Worm (Caenorhabditis elegans) whole organism, young adult: Measurements from ENCODE around the gene tag-342.

ENCODE experiments used
- B0019.2 ChIP-seq: fragments of 200-800 bp; sonication (Bioruptor generic); conservative IDR thresholded peaks from 2 replicates; pipeline ENCODE4 v1.3.6; 2022; ENCODE audit warnings: missing genetic modification reagents, missing genetic modification characterization, missing compliant biosample characterization
- B0336.3 ChIP-seq: fragments of 200-800 bp; sonication (Bioruptor generic); IDR thresholded peaks from 2 replicates; pipeline ENCODE4 v1.3.6; 2022; ENCODE audit warnings: missing genetic modification characterization, missing compliant biosample characterization
- C17E4.6 ChIP-seq: fragments of 200-800 bp; sonication (Bioruptor generic); IDR thresholded peaks from 2 replicates; pipeline ENCODE4 v1.3.6; 2022; ENCODE audit warnings: missing genetic modification reagents, missing genetic modification characterization, missing compliant biosample characterization
- F10E7.11 ChIP-seq: sonication (generic microtip); optimal IDR thresholded peaks from 2 replicates; lab custom pipeline; 2017; ENCODE audit warnings: mild to moderate bottlenecking, missing genetic modification characterization, moderate library complexity, missing compliant biosample characterization
- F52B5.7 ChIP-seq: sonication (generic microtip); optimal IDR thresholded peaks from 2 replicates; lab custom pipeline; 2016; ENCODE audit warnings: mild to moderate bottlenecking, missing genetic modification characterization, missing compliant biosample characterization
- F57A8.1 ChIP-seq: fragments of 200-800 bp; sonication (Bioruptor generic); optimal IDR thresholded peaks from 2 replicates; lab custom pipeline; 2018; ENCODE audit warnings: mild to moderate bottlenecking, missing genetic modification characterization, moderate library complexity, missing compliant biosample characterization
- Y56A3A.18 ChIP-seq: fragments of 200-800 bp; sonication (Bioruptor generic); IDR thresholded peaks from 2 replicates; pipeline ENCODE4 v1.3.6; 2022; ENCODE audit warnings: missing genetic modification reagents, missing genetic modification characterization, missing compliant biosample characterization
- Y67H2A.10 ChIP-seq: fragments of 200-800 bp; sonication (Bioruptor generic); conservative IDR thresholded peaks from 2 replicates; pipeline ENCODE4 v1.3.6; 2022; ENCODE audit warnings: missing genetic modification reagents, missing genetic modification characterization, missing compliant biosample characterization
- aptf-2 ChIP-seq: fragments of 200-800 bp; sonication (Bioruptor generic); conservative IDR thresholded peaks from 2 replicates; pipeline ENCODE4 v1.3.6; 2022; ENCODE audit warnings: missing genetic modification reagents, missing genetic modification characterization, missing compliant biosample characterization
- aptf-3 ChIP-seq: fragments of 200-800 bp; sonication (Bioruptor generic); IDR thresholded peaks from 2 replicates; pipeline ENCODE4 v1.3.6; 2022; ENCODE audit warnings: missing genetic modification characterization, missing compliant biosample characterization
- attf-3 ChIP-seq: fragments of 200-800 bp; sonication (Bioruptor generic); conservative IDR thresholded peaks from 2 replicates; pipeline ENCODE4 v1.3.6; 2022; ENCODE audit warnings: missing genetic modification reagents, missing genetic modification characterization, missing compliant biosample characterization
- bed-2 ChIP-seq: fragments of 200-800 bp; sonication (Bioruptor generic); IDR thresholded peaks from 2 replicates; pipeline ENCODE4 v1.3.6; 2022; ENCODE audit warnings: missing genetic modification reagents, missing genetic modification characterization, missing compliant biosample characterization
- ccch-3 ChIP-seq: fragments of 200-800 bp; sonication (Bioruptor generic); optimal IDR thresholded peaks from 2 replicates; lab custom pipeline; 2018; ENCODE audit warnings: mild to moderate bottlenecking, missing genetic modification characterization, missing compliant biosample characterization
- ceh-100 ChIP-seq: fragments of 200-800 bp; sonication (Bioruptor generic); IDR thresholded peaks from 2 replicates; pipeline ENCODE4 v1.3.6; 2022; ENCODE audit warnings: missing genetic modification reagents, missing genetic modification characterization, missing compliant biosample characterization
- ceh-40 ChIP-seq: fragments of 200-800 bp; sonication (Bioruptor generic); IDR thresholded peaks from 2 replicates; pipeline ENCODE4 v1.3.6; 2022; ENCODE audit warnings: missing genetic modification characterization, missing compliant biosample characterization
- ceh-79 ChIP-seq: sonication (generic microtip); optimal IDR thresholded peaks from 2 replicates; lab custom pipeline; 2017; ENCODE audit warnings: mild to moderate bottlenecking, missing genetic modification characterization, missing compliant biosample characterization
- ceh-91 ChIP-seq: fragments of 200-800 bp; sonication (Bioruptor generic); IDR thresholded peaks from 2 replicates; pipeline ENCODE4 v1.3.6; 2022; ENCODE audit warnings: missing genetic modification reagents, missing genetic modification characterization, missing compliant biosample characterization
- dox-1 ChIP-seq: fragments of 200-800 bp; sonication (Bioruptor generic); IDR thresholded peaks from 2 replicates; pipeline ENCODE4 v1.3.6; 2022; ENCODE audit warnings: missing genetic modification reagents, missing genetic modification characterization, missing compliant biosample characterization
- dpl-1 ChIP-seq: fragments of 150-350 bp; optimal IDR thresholded peaks from 2 replicates; lab custom pipeline; 2014; ENCODE audit warnings: missing biosample characterization, missing genetic modification reagents, missing genetic modification characterization
- egl-18 ChIP-seq: fragments of 200-800 bp; sonication (Bioruptor generic); IDR thresholded peaks from 2 replicates; pipeline ENCODE4 v1.3.6; 2022; ENCODE audit warnings: missing genetic modification reagents, missing genetic modification characterization, missing compliant biosample characterization
- ets-4 ChIP-seq: fragments of 200-800 bp; sonication (Bioruptor generic); optimal IDR thresholded peaks from 2 replicates; lab custom pipeline; 2018; ENCODE audit warnings: mild to moderate bottlenecking, missing genetic modification characterization, missing compliant biosample characterization
- fkh-3 ChIP-seq: sonication (generic microtip); optimal IDR thresholded peaks from 2 replicates; lab custom pipeline; 2016; ENCODE audit warnings: mild to moderate bottlenecking, missing genetic modification characterization, missing compliant biosample characterization
- him-1 ChIP-seq: sonication (generic microtip); optimal IDR thresholded peaks from 2 replicates; lab custom pipeline; 2016; ENCODE audit warnings: missing genotype, missing genetic modification reagents, missing genetic modification characterization, missing compliant biosample characterization
- hmg-1.2 ChIP-seq: fragments of 200-800 bp; sonication (Bioruptor generic); IDR thresholded peaks from 2 replicates; pipeline ENCODE4 v1.3.6; 2022; ENCODE audit warnings: missing genetic modification reagents, missing genetic modification characterization, missing compliant biosample characterization
- hmg-20 ChIP-seq: fragments of 200-800 bp; sonication (Bioruptor generic); IDR thresholded peaks from 2 replicates; pipeline ENCODE4 v1.3.6; 2022; ENCODE audit warnings: missing genetic modification reagents, missing genetic modification characterization, missing compliant biosample characterization
- hrde-1 ChIP-seq: sonication (generic microtip); optimal IDR thresholded peaks from 2 replicates; lab custom pipeline; 2016; ENCODE audit warnings: missing genetic modification characterization, mild to moderate bottlenecking, missing compliant biosample characterization, moderate library complexity, missing genotype, missing genetic modification reagents, borderline replicate concordance
- let-526 ChIP-seq: fragments of 200-800 bp; sonication (Bioruptor generic); IDR thresholded peaks from 2 replicates; pipeline ENCODE4 v1.3.6; 2022; ENCODE audit warnings: missing genetic modification reagents, missing genetic modification characterization, missing compliant biosample characterization
- let-607 ChIP-seq, 2 experiments: fragments of 200-800 bp in 1 of 2; sonication (Bioruptor generic) in 1 of 2; sonication (generic microtip) in 1 of 2; optimal IDR thresholded peaks; 2 replicates each; lab custom pipeline; 2016 to 2018; ENCODE audit warnings: mild to moderate bottlenecking in 2 of 2, missing compliant biosample characterization in 2 of 2, missing genetic modification characterization in 2 of 2, moderate library complexity in 2 of 2, missing genotype in 1 of 2
- lin-35 ChIP-seq, 3 experiments: fragments of 150-350 bp in 2 of 3; sonication (generic microtip) in 1 of 3; optimal IDR thresholded peaks; 2 replicates each; lab custom pipeline; 2014 to 2018; ENCODE audit warnings: missing biosample characterization in 3 of 3, missing genetic modification characterization in 3 of 3, missing genetic modification reagents in 3 of 3
- lin-40 ChIP-seq: sonication (generic microtip); optimal IDR thresholded peaks from 2 replicates; lab custom pipeline; 2016; ENCODE audit warnings: missing genetic modification characterization, mild to moderate bottlenecking, missing compliant biosample characterization, missing genotype, missing genetic modification reagents
- lin-54 ChIP-seq: fragments of 200-800 bp; sonication (Bioruptor generic); optimal IDR thresholded peaks from 2 replicates; lab custom pipeline; 2018; ENCODE audit warnings: mild to moderate bottlenecking, missing genetic modification characterization, missing compliant biosample characterization
- madf-3 ChIP-seq: fragments of 200-800 bp; sonication (Bioruptor generic); IDR thresholded peaks from 2 replicates; pipeline ENCODE4 v1.3.6; 2022; ENCODE audit warnings: missing genetic modification reagents, missing genetic modification characterization, missing compliant biosample characterization
- madf-8 ChIP-seq: fragments of 200-800 bp; sonication (Bioruptor generic); conservative IDR thresholded peaks from 2 replicates; pipeline ENCODE4 v1.3.6; 2022; ENCODE audit warnings: missing genetic modification reagents, missing genetic modification characterization, missing compliant biosample characterization
- mxl-1 ChIP-seq: sonication (generic microtip); optimal IDR thresholded peaks from 2 replicates; lab custom pipeline; 2016; ENCODE audit warnings: missing genetic modification characterization, missing compliant biosample characterization
- nfya-1 ChIP-seq: sonication (generic microtip); optimal IDR thresholded peaks from 2 replicates; lab custom pipeline; 2017; ENCODE audit warnings: antibody characterized with exemption, missing compliant biosample characterization, missing genetic modification characterization, borderline replicate concordance; ENCODE audit not compliant: insufficient read depth
- nfya-2 ChIP-seq: fragments of 200-800 bp; sonication (Bioruptor generic); IDR thresholded peaks from 2 replicates; pipeline ENCODE4 v1.3.6; 2022; ENCODE audit warnings: missing genetic modification reagents, missing genetic modification characterization, missing compliant biosample characterization
- nfyb-1 ChIP-seq: fragments of 200-800 bp; sonication (Bioruptor generic); IDR thresholded peaks from 2 replicates; pipeline ENCODE4 v1.3.6; 2022; ENCODE audit warnings: missing genetic modification reagents, missing genetic modification characterization, missing compliant biosample characterization
- nhr-90 ChIP-seq: sonication (generic microtip); optimal IDR thresholded peaks from 2 replicates; lab custom pipeline; 2016; ENCODE audit warnings: missing genotype, mild to moderate bottlenecking, missing genetic modification characterization, missing compliant biosample characterization
- pbrm-1 ChIP-seq: fragments of 200-800 bp; sonication (Bioruptor generic); IDR thresholded peaks from 2 replicates; pipeline ENCODE4 v1.3.6; 2022; ENCODE audit warnings: missing genetic modification reagents, missing genetic modification characterization, missing compliant biosample characterization
- rec-8 ChIP-seq, 2 experiments: sonication (generic microtip); optimal IDR thresholded peaks; 2 replicates each; lab custom pipeline; 2016; ENCODE audit warnings: mild to moderate bottlenecking in 2 of 2, missing genetic modification characterization in 2 of 2, missing genetic modification reagents in 2 of 2, missing genotype in 2 of 2, missing biosample characterization in 1 of 2, missing compliant biosample characterization in 1 of 2, moderate library complexity in 1 of 2
- snpc-3.4 ChIP-seq: sonication (generic microtip); optimal IDR thresholded peaks from 2 replicates; lab custom pipeline; 2017; ENCODE audit warnings: missing genetic modification characterization, mild to moderate bottlenecking, missing compliant biosample characterization, antibody characterized with exemption, moderate library complexity, missing genotype, missing genetic modification reagents
- snpc-4 ChIP-seq, 5 experiments: fragments of 150-350 bp in 1 of 5; sonication (generic microtip) in 4 of 5; optimal IDR thresholded peaks; 2 replicates each; lab custom pipeline; 2014 to 2018; ENCODE audit warnings: missing genetic modification characterization in 5 of 5, missing biosample characterization in 3 of 5, antibody characterized with exemption in 2 of 5, mild to moderate bottlenecking in 2 of 5, missing compliant biosample characterization in 2 of 5, missing genotype in 2 of 5, moderate library complexity in 2 of 5, missing genetic modification reagents in 1 of 5
- sptf-2 ChIP-seq: fragments of 200-800 bp; sonication (Bioruptor generic); optimal IDR thresholded peaks from 2 replicates; lab custom pipeline; 2018; ENCODE audit warnings: mild to moderate bottlenecking, missing genetic modification characterization, missing compliant biosample characterization
- tbp1 ChIP-seq: fragments of 200-800 bp; sonication (Bioruptor generic); optimal IDR thresholded peaks from 2 replicates; lab custom pipeline; 2018; ENCODE audit warnings: mild to moderate bottlenecking, missing genetic modification characterization, missing compliant biosample characterization
- tbx-9 ChIP-seq: sonication (generic microtip); optimal IDR thresholded peaks from 2 replicates; lab custom pipeline; 2016; ENCODE audit warnings: borderline replicate concordance, missing genetic modification characterization, inconsistent platforms, missing compliant biosample characterization
- tlf-1 ChIP-seq: fragments of 200-800 bp; sonication (Bioruptor generic); optimal IDR thresholded peaks from 2 replicates; lab custom pipeline; 2018; ENCODE audit warnings: mild to moderate bottlenecking, missing genetic modification characterization, missing compliant biosample characterization
- unc-62 ChIP-seq: fragments of 150-350 bp; optimal IDR thresholded peaks from 2 replicates; lab custom pipeline; 2014; ENCODE audit warnings: missing biosample characterization, missing genetic modification reagents, missing genetic modification characterization

The tag-342 gene

ce11 chrIII:9467095-9467494, 862 bp upstream of the tag-342 start, which contains the start of gene baf-1 (continued):
- TF ChIP-seq tbp1, result peak; percentile 50
- TF ChIP-seq let-607 (tag; optimal IDR thresholded peaks at IDR 0.05; lab: Kevin White, UChicago), result no peak
- no peak for TF ChIP-seq F57A8.1 (GFP tag; lab: Kevin White, UChicago)
- TF ChIP-seq snpc-3.4 (tag; lab: Kevin White, UChicago), result peak; percentile 11
- TF ChIP-seq bed-2 (GFP tag; lab: Robert Waterston, UW), result no peak
- peak; percentile 37 for TF ChIP-seq fkh-3 (tag; lab: Kevin White, UChicago)
- peak; percentile 65 for TF ChIP-seq lin-54 (GFP tag; lab: Kevin White, UChicago)
- no peak for TF ChIP-seq aptf-2 (GFP tag; lab: Robert Waterston, UW)
- TF ChIP-seq lin-40 (tag; lab: Kevin White, UChicago), result peak; percentile 50
- TF ChIP-seq nfya-2 (GFP tag; lab: Robert Waterston, UW), result no peak
- no peak for TF ChIP-seq Y67H2A.10 (GFP tag; lab: Robert Waterston, UW)
- no peak for TF ChIP-seq egl-18 (GFP tag; lab: Robert Waterston, UW)
- 0 out of 2 replicates have a peak, but pooled peaks have one; percentile 28 for TF ChIP-seq attf-3 (GFP tag; lab: Robert Waterston, UW)
- peak; percentile 43; the same call in 1 of the 2 replicates for TF ChIP-seq ceh-91
- TF ChIP-seq let-526 (GFP tag; lab: Robert Waterston, UW), result no peak
- TF ChIP-seq mxl-1, result no peak
- TF ChIP-seq C17E4.6, result no peak
- 0 out of 2 replicates have a peak, but pooled peaks have one; percentile 37 for TF ChIP-seq B0336.3 (GFP tag; lab: Robert Waterston, UW)
- no peak for TF ChIP-seq snpc-4 (GFP tag; optimal IDR thresholded peaks at IDR 0.05; lab: Kevin White, UChicago)
- TF ChIP-seq snpc-4 (tag; optimal IDR thresholded peaks at IDR 0.05; lab: Kevin White, UChicago), result peak in 2 of 4 experiments; percentile 38 to 41
- TF ChIP-seq aptf-3, result no peak
- TF ChIP-seq hmg-20 (GFP tag; lab: Robert Waterston, UW), result no peak
- TF ChIP-seq hrde-1 (tag; lab: Kevin White, UChicago), result no peak
- TF ChIP-seq ets-4 (GFP tag; lab: Kevin White, UChicago), result no peak
- peak; percentile 97 for TF ChIP-seq hmg-1.2 (GFP tag; lab: Robert Waterston, UW)
- no peak for TF ChIP-seq dpl-1 (GFP tag; lab: Kevin White, UChicago)
- peak in 1 of 3 experiments; percentile 51 for TF ChIP-seq lin-35 (GFP tag; optimal IDR thresholded peaks at IDR 0.05; lab: Kevin White, UChicago)
- TF ChIP-seq sptf-2, result no peak
- no peak for TF ChIP-seq ceh-40 (GFP tag; lab: Robert Waterston, UW)
- TF ChIP-seq unc-62, result no peak
- TF ChIP-seq nhr-90 (tag; lab: Kevin White, UChicago), result no peak
- peak; percentile 76 for TF ChIP-seq dox-1
- TF ChIP-seq F52B5.7 (tag; lab: Kevin White, UChicago), result no peak
- no peak for TF ChIP-seq B0019.2 (GFP tag; lab: Robert Waterston, UW)
- 0 out of 2 replicates have a peak, but pooled peaks have one; percentile 16 for TF ChIP-seq pbrm-1 (GFP tag; lab: Robert Waterston, UW)
- TF ChIP-seq Y56A3A.18 (GFP tag; lab: Robert Waterston, UW), result no peak
- no peak for TF ChIP-seq rec-8 (tag; optimal IDR thresholded peaks at IDR 0.05; lab: Kevin White, UChicago)

- TF ChIP-seq ceh-79 (tag; lab: Kevin White, UChicago) (no peak), ceh-100 (GFP tag; lab: Robert Waterston, UW) (no peak), egl-18 (GFP tag; lab: Robert Waterston, UW) (no peak), F10E7.11 (tag; lab: Kevin White, UChicago) (no peak), him-1 (no peak), B0019.2 (GFP tag; lab: Robert Waterston, UW) (no peak), ets-4 (GFP tag; lab: Kevin White, UChicago) (no peak), ccch-3 (GFP tag; lab: Kevin White, UChicago) (no peak), lin-40 (tag; lab: Kevin White, UChicago) (no peak), madf-3 (GFP tag; lab: Robert Waterston, UW) (no peak), tlf-1 (GFP tag; lab: Kevin White, UChicago) (no peak), nfya-1 (tag; lab: Kevin White, UChicago) (no peak), nfyb-1 (GFP tag; lab: Robert Waterston, UW) (no peak), snpc-3.4 (tag; lab: Kevin White, UChicago) (no peak), tbx-9 (tag; lab: Kevin White, UChicago) (no peak), B0336.3 (GFP tag; lab: Robert Waterston, UW) (no peak), madf-8 (GFP tag; lab: Robert Waterston, UW) (no peak)
Observed at ce11 chrIII:9471996-9472395, 4.0 kb downstream of the tag-342 start.
